In genomic region chr3L:12609387-12609799, dm6 we compare ENCODE assay signal across 2 fruit fly cellular contexts.
A peak's percentile ranks its signal among the peaks of the same experiment; 100 is the strongest.
TF ChIP-seq lines count a peak whose summit lies in the region.

Gene caup (plus strand): TSS chr3L:12609631.

TF ChIP-seq in whole organism, embryonic, 481 proteins besides CTCF, POLR2A, EP300 and RAD21 (continued from another document and continues in another):
- TF ChIP-seq CG8478 (optimal IDR thresholded peaks at IDR 0.05; lab: Kevin White, UChicago) (peak; percentile 98), gcm (GFP tag; optimal IDR thresholded peaks at IDR 0.05; lab: Kevin White, UChicago) (peak; percentile 21), ftz-f1 (GFP tag; optimal IDR thresholded peaks at IDR 0.05; lab: Kevin White, UChicago) (peak; percentile 79), Poxn (GFP tag; IDR thresholded peaks at IDR 0.05; lab: Robert Waterston, UW) (no peak), unpg (GFP tag; optimal IDR thresholded peaks at IDR 0.05; lab: Kevin White, UChicago) (no peak), CG6683 (GFP tag; optimal IDR thresholded peaks at IDR 0.05; lab: Kevin White, UChicago) (no peak), CG17802 (tag; optimal IDR thresholded peaks at IDR 0.05; lab: Kevin White, UChicago) (no peak), zfh1 (GFP tag; IDR thresholded peaks at IDR 0.05; lab: Robert Waterston, UW) (peak; percentile 44; the same call in 1 of the 3 replicates), HmgZ (tag; optimal IDR thresholded peaks at IDR 0.05; lab: Kevin White, UChicago) (peak; percentile 45), vvl (GFP tag; IDR thresholded peaks at IDR 0.05; lab: Robert Waterston, UW) (peak; percentile 51; the same call in 1 of the 2 replicates), Adf1 (GFP tag; IDR thresholded peaks at IDR 0.05; lab: Robert Waterston, UW) (peak; percentile 91), seq (GFP tag; IDR thresholded peaks at IDR 0.05; lab: Robert Waterston, UW) (peak; percentile 92), lov (optimal IDR thresholded peaks at IDR 0.05; lab: Kevin White, UChicago) (no peak), lov (GFP tag; IDR thresholded peaks at IDR 0.05; lab: Robert Waterston, UW) (0 out of 3 replicates have a peak, but pooled peaks have one; percentile 53), E2f2 (GFP tag; IDR thresholded peaks at IDR 0.05; lab: Robert Waterston, UW) (0 out of 2 replicates have a peak, but pooled peaks have one; percentile 16), Nf-YC (tag; optimal IDR thresholded peaks at IDR 0.05; lab: Kevin White, UChicago) (peak; percentile 100), bigmax (GFP tag; optimal IDR thresholded peaks at IDR 0.05; lab: Kevin White, UChicago) (no peak), CG14014 (GFP tag; IDR thresholded peaks at IDR 0.05; lab: Robert Waterston, UW) (no peak), CG2712 (tag; optimal IDR thresholded peaks at IDR 0.05; lab: Kevin White, UChicago) (peak; percentile 19), mirr (GFP tag; optimal IDR thresholded peaks at IDR 0.05; lab: Kevin White, UChicago) (peak; percentile 36), CG7357 (GFP tag; IDR thresholded peaks at IDR 0.05; lab: Robert Waterston, UW) (no peak), sd (tag; optimal IDR thresholded peaks at IDR 0.05; lab: Kevin White, UChicago) (peak; percentile 77), Nf-YB (GFP tag; optimal IDR thresholded peaks at IDR 0.05; lab: Kevin White, UChicago) (peak; percentile 100), insv (GFP tag; optimal IDR thresholded peaks at IDR 0.05; lab: Kevin White, UChicago) (peak; percentile 75 to 97), cad (GFP tag; optimal IDR thresholded peaks at IDR 0.05; lab: Kevin White, UChicago) (no peak), her (GFP tag; optimal IDR thresholded peaks at IDR 0.05; lab: Kevin White, UChicago) (peak; percentile 35), crol (GFP tag; IDR thresholded peaks at IDR 0.05; lab: Robert Waterston, UW) (peak; percentile 84), tna (GFP tag; IDR thresholded peaks at IDR 0.05; lab: Robert Waterston, UW; ENCODE audit: partially characterized antibody) (peak; percentile 50; the same call in 1 of the 2 replicates), CG4360 (GFP tag; IDR thresholded peaks at IDR 0.05; lab: Robert Waterston, UW) (peak; percentile 97), Opbp (GFP tag; IDR thresholded peaks at IDR 0.05; lab: Robert Waterston, UW; ENCODE audit: partially characterized antibody) (peak; percentile 65), Bgb (GFP tag; IDR thresholded peaks at IDR 0.05; lab: Robert Waterston, UW; ENCODE audit: partially characterized antibody) (peak; percentile 25; the same call in 1 of the 2 replicates), amos (GFP tag; IDR thresholded peaks at IDR 0.05; lab: Robert Waterston, UW; ENCODE audit: partially characterized antibody) (peak; percentile 21; the same call in 1 of the 2 replicates), z (GFP tag; IDR thresholded peaks at IDR 0.05; lab: Robert Waterston, UW) (peak; percentile 76), rib (GFP tag; IDR thresholded peaks at IDR 0.05; lab: Robert Waterston, UW) (peak; percentile 19; the same call in 1 of the 2 replicates), HmgD (GFP tag; optimal IDR thresholded peaks at IDR 0.05; lab: Kevin White, UChicago) (peak; percentile 36), Deaf1 (tag; optimal IDR thresholded peaks at IDR 0.05; lab: Kevin White, UChicago) (peak; percentile 93), ash1 (GFP tag; optimal IDR thresholded peaks at IDR 0.05; lab: Kevin White, UChicago) (peak; percentile 59), ara (GFP tag; IDR thresholded peaks at IDR 0.05; lab: Robert Waterston, UW) (peak; percentile 9; the same call in 1 of the 2 replicates), Aef1 (GFP tag; IDR thresholded peaks at IDR 0.05; lab: Robert Waterston, UW) (peak; percentile 85; the same call in 2 of the 3 replicates), Dll (GFP tag; IDR thresholded peaks at IDR 0.05; lab: Robert Waterston, UW; ENCODE audit: partially characterized antibody) (peak; percentile 12; the same call in 1 of the 4 replicates), CG34224 (GFP tag; IDR thresholded peaks at IDR 0.05; lab: Robert Waterston, UW; ENCODE audit: partially characterized antibody) (peak; percentile 49; the same call in 2 of the 3 replicates), pfk (GFP tag; optimal IDR thresholded peaks at IDR 0.05; lab: Kevin White, UChicago) (peak; percentile 11), tll (GFP tag; optimal IDR thresholded peaks at IDR 0.05; lab: Kevin White, UChicago) (peak; percentile 35 to 39), CG42726 (GFP tag; IDR thresholded peaks at IDR 0.05; lab: Robert Waterston, UW; ENCODE audit: partially characterized antibody) (no peak), CrebB (tag; optimal IDR thresholded peaks at IDR 0.05; lab: Kevin White, UChicago) (no peak), CG17829 (tag; optimal IDR thresholded peaks at IDR 0.05; lab: Kevin White, UChicago) (peak; percentile 50), NC2β (GFP tag; optimal IDR thresholded peaks at IDR 0.05; lab: Kevin White, UChicago) (no peak), chm (GFP tag; IDR thresholded peaks at IDR 0.05; lab: Robert Waterston, UW) (peak; percentile 21; the same call in 1 of the 2 replicates), CG12071 (GFP tag; optimal IDR thresholded peaks at IDR 0.05; lab: Kevin White, UChicago) (peak; percentile 10), nerfin-2 (GFP tag; IDR thresholded peaks at IDR 0.05; lab: Robert Waterston, UW; ENCODE audit: partially characterized antibody) (peak; percentile 48; the same call in 1 of the 2 replicates), ewg (GFP tag; optimal IDR thresholded peaks at IDR 0.05; lab: Kevin White, UChicago) (peak; percentile 75), CG3163 (GFP tag; optimal IDR thresholded peaks at IDR 0.05; lab: Kevin White, UChicago) (peak; percentile 27), prd (optimal IDR thresholded peaks at IDR 0.05; lab: Kevin White, UChicago) (no peak), prd (GFP tag; IDR thresholded peaks at IDR 0.05; lab: Robert Waterston, UW) (0 out of 3 replicates have a peak, but pooled peaks have one; percentile 38), CG32772 (GFP tag; IDR thresholded peaks at IDR 0.05; lab: Robert Waterston, UW) (no peak), HLH4C (GFP tag; IDR thresholded peaks at IDR 0.05; lab: Robert Waterston, UW; ENCODE audit: partially characterized antibody) (peak; percentile 53; the same call in 1 of the 3 replicates), caup (GFP tag; optimal IDR thresholded peaks at IDR 0.05; lab: Kevin White, UChicago; ENCODE audit: severe bottlenecking) (peak; percentile 44), shn (GFP tag; optimal IDR thresholded peaks at IDR 0.05; lab: Kevin White, UChicago) (no peak), CoRest (tag; optimal IDR thresholded peaks at IDR 0.05; lab: Kevin White, UChicago) (peak; percentile 60), CG8765 (GFP tag; IDR thresholded peaks at IDR 0.05; lab: Robert Waterston, UW) (0 out of 2 replicates have a peak, but pooled peaks have one; percentile 24), sens (GFP tag; lab: Kevin White, UChicago) (peak; percentile 69)

TF ChIP-seq in whole organism, prepupa, 60 proteins besides CTCF, POLR2A, EP300 and RAD21 (continued from another document):
- TF ChIP-seq CG6854 (GFP tag; optimal IDR thresholded peaks at IDR 0.05; lab: Kevin White, UChicago) (no peak), CG3032 (tag; optimal IDR thresholded peaks at IDR 0.05; lab: Kevin White, UChicago) (no peak), CG34406 (GFP tag; optimal IDR thresholded peaks at IDR 0.05; lab: Kevin White, UChicago) (no peak), Hr39 (GFP tag; optimal IDR thresholded peaks at IDR 0.05; lab: Kevin White, UChicago) (no peak), CG9139 (GFP tag; optimal IDR thresholded peaks at IDR 0.05; lab: Kevin White, UChicago) (no peak), CG16779 (tag; optimal IDR thresholded peaks at IDR 0.05; lab: Kevin White, UChicago) (no peak), vri (GFP tag; optimal IDR thresholded peaks at IDR 0.05; lab: Kevin White, UChicago) (no peak), CG11902 (GFP tag; optimal IDR thresholded peaks at IDR 0.05; lab: Kevin White, UChicago) (no peak), Smox (GFP tag; optimal IDR thresholded peaks at IDR 0.05; lab: Kevin White, UChicago) (no peak), fd59A (GFP tag; optimal IDR thresholded peaks at IDR 0.05; lab: Kevin White, UChicago) (no peak), Blimp-1 (GFP tag; optimal IDR thresholded peaks at IDR 0.05; lab: Kevin White, UChicago) (no peak), lz (GFP tag; optimal IDR thresholded peaks at IDR 0.05; lab: Kevin White, UChicago) (no peak), svp (GFP tag; lab: Kevin White, UChicago) (no peak), OdsH (GFP tag; optimal IDR thresholded peaks at IDR 0.05; lab: Kevin White, UChicago) (no peak), dac (GFP tag; optimal IDR thresholded peaks at IDR 0.05; lab: Kevin White, UChicago) (no peak), eg (GFP tag; IDR thresholded peaks at IDR 0.05; lab: Robert Waterston, UW) (0 out of 3 replicates have a peak, but pooled peaks have one; percentile 52), Sox14 (GFP tag; optimal IDR thresholded peaks at IDR 0.05; lab: Kevin White, UChicago) (peak; percentile 48), acj6 (GFP tag; optimal IDR thresholded peaks at IDR 0.05; lab: Kevin White, UChicago) (no peak), Hr4 (GFP tag; optimal IDR thresholded peaks at IDR 0.05; lab: Kevin White, UChicago) (no peak), fd85E (GFP tag; optimal IDR thresholded peaks at IDR 0.05; lab: Kevin White, UChicago) (no peak), CG7368 (GFP tag; optimal IDR thresholded peaks at IDR 0.05; lab: Kevin White, UChicago) (no peak), Hr38 (GFP tag; optimal IDR thresholded peaks at IDR 0.05; lab: Kevin White, UChicago) (no peak), CG6276 (GFP tag; optimal IDR thresholded peaks at IDR 0.05; lab: Kevin White, UChicago) (no peak), Eip93F (GFP tag; optimal IDR thresholded peaks at IDR 0.05; lab: Kevin White, UChicago) (no peak), CG8319 (GFP tag; optimal IDR thresholded peaks at IDR 0.05; lab: Kevin White, UChicago) (no peak), CG15336 (GFP tag; IDR thresholded peaks at IDR 0.05; lab: Robert Waterston, UW) (no peak), esn (GFP tag; optimal IDR thresholded peaks at IDR 0.05; lab: Kevin White, UChicago) (peak; percentile 14), Ets96B (tag; optimal IDR thresholded peaks at IDR 0.05; lab: Kevin White, UChicago) (no peak)
TF ChIP-seq in whole organism, prepupa: peak in this region for 7.
